Worm (Caenorhabditis elegans): ENCODE results near the gene Y46H3C.5.

DNA sequence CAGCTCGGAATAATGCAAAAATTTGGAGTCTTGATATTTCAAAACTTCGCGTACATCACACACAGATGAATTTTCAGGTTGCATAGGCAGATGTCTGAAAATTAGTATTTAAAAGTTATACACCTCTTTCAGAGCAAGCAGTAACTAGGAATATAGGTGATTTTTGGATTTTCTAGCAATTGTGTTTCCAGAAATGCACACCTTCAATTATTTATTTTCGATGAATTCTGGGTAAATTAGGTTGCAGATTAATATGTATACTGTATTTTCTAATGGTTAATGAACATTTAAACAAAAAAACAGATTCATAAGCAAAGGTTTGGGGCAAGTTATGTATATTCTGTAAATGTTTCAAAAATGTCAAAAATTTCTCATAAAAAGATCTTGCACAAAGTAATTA, 48.8 kb upstream of the Y46H3C.5 start, which contains the start of gene srab-25:
- TF ChIP-seq pes-1 (GFP tag; IDR thresholded peaks at IDR 0.05) (no peak), hnd-1 (tag; optimal IDR thresholded peaks at IDR 0.05) (no peak), tbx-37 (GFP tag; conservative IDR thresholded peaks at IDR 0.05) (no peak), ama-1 (optimal IDR thresholded peaks at IDR 0.05) (no peak), sea-1 (GFP tag; conservative IDR thresholded peaks at IDR 0.05) (no peak), ceh-36 (tag; optimal IDR thresholded peaks at IDR 0.05) (no peak)
